Fruit fly (Drosophila melanogaster): ENCODE results near the gene gdl-ORF39.
A peak's percentile ranks its signal among the peaks of the same experiment; 100 is the strongest.

The gdl-ORF39 gene

dm6 chr3L:15533402-15534129 lies 24.3 kb downstream of the gdl-ORF39 start:
- peak; percentile 8 for TF ChIP-seq org-1 (GFP tag; optimal IDR thresholded peaks at IDR 0.05)
- TF ChIP-seq CG4360 (GFP tag; IDR thresholded peaks at IDR 0.05) = 0 out of 2 replicates have a peak, but pooled peaks have one; percentile 26
- peak; percentile 3 for TF ChIP-seq corto (GFP tag; optimal IDR thresholded peaks at IDR 0.05)
- TF ChIP-seq ems (GFP tag; optimal IDR thresholded peaks at IDR 0.05) = peak; percentile 26
- TF ChIP-seq CG4424 (GFP tag; optimal IDR thresholded peaks at IDR 0.05) = peak; percentile 15
- TF ChIP-seq Antp (GFP tag; optimal IDR thresholded peaks at IDR 0.05) = peak; percentile 38
- no peak for TF ChIP-seq Aef1 (GFP tag; IDR thresholded peaks at IDR 0.05)
- peak; percentile 26 for TF ChIP-seq CG3281 (GFP tag; optimal IDR thresholded peaks at IDR 0.05)
- TF ChIP-seq Myb (GFP tag; optimal IDR thresholded peaks at IDR 0.05) = no peak
- peak; percentile 9 for TF ChIP-seq disco-r (GFP tag; optimal IDR thresholded peaks at IDR 0.05)
- no peak for TF ChIP-seq Adf1 (GFP tag; IDR thresholded peaks at IDR 0.05)
- TF ChIP-seq nmo (GFP tag; optimal IDR thresholded peaks at IDR 0.05) = peak; percentile 32
- peak; percentile 84 for TF ChIP-seq sens (GFP tag)
- no peak for TF ChIP-seq CG3065 (GFP tag; optimal IDR thresholded peaks at IDR 0.05)
- no peak for TF ChIP-seq Deaf1 (tag; optimal IDR thresholded peaks at IDR 0.05)
- no peak for TF ChIP-seq CG18011 (GFP tag; optimal IDR thresholded peaks at IDR 0.05)
- TF ChIP-seq Chrac-16 (GFP tag; optimal IDR thresholded peaks at IDR 0.05) = peak; percentile 30
- TF ChIP-seq CG13424 (tag; optimal IDR thresholded peaks at IDR 0.05) = peak; percentile 49
- TF ChIP-seq Dip3 (GFP tag; optimal IDR thresholded peaks at IDR 0.05) = peak; percentile 32
- no peak for TF ChIP-seq Dad (GFP tag; optimal IDR thresholded peaks at IDR 0.05)
- peak; percentile 1 for TF ChIP-seq Max (GFP tag; optimal IDR thresholded peaks at IDR 0.05)
- TF ChIP-seq pzg (GFP tag; optimal IDR thresholded peaks at IDR 0.05) = no peak
- TF ChIP-seq CG16863 (GFP tag; optimal IDR thresholded peaks at IDR 0.05) = peak; percentile 27
- TF ChIP-seq CG17328 (GFP tag; IDR thresholded peaks at IDR 0.05) = peak; percentile 20; the same call in 1 of the 2 replicates
- peak; percentile 34 for TF ChIP-seq CG33557 (GFP tag; optimal IDR thresholded peaks at IDR 0.05)
- no peak for TF ChIP-seq sim (GFP tag; IDR thresholded peaks at IDR 0.05)
- TF ChIP-seq eyg (GFP tag; optimal IDR thresholded peaks at IDR 0.05) = no peak
- TF ChIP-seq CG10147 (GFP tag; optimal IDR thresholded peaks at IDR 0.05) = no peak
- TF ChIP-seq CHES-1-like (GFP tag; optimal IDR thresholded peaks at IDR 0.05) = no peak
- peak; percentile 53 for TF ChIP-seq dysf (GFP tag; IDR thresholded peaks at IDR 0.05)
- TF ChIP-seq CG17385 (GFP tag; optimal IDR thresholded peaks at IDR 0.05) = peak; percentile 17
- TF ChIP-seq Ada2b (GFP tag; IDR thresholded peaks at IDR 0.05) = peak; percentile 33; the same call in 1 of the 2 replicates
- peak; percentile 30 for TF ChIP-seq Asciz (GFP tag; optimal IDR thresholded peaks at IDR 0.05)
- no peak for TF ChIP-seq Dek (tag; optimal IDR thresholded peaks at IDR 0.05)
- no peak for TF ChIP-seq CG12744 (GFP tag; optimal IDR thresholded peaks at IDR 0.05)
- no peak for TF ChIP-seq CG31365 (tag; optimal IDR thresholded peaks at IDR 0.05)
- TF ChIP-seq p53 (GFP tag; optimal IDR thresholded peaks at IDR 0.05) = no peak
- peak; percentile 24; the same call in 1 of the 2 replicates for TF ChIP-seq al (GFP tag; IDR thresholded peaks at IDR 0.05)
- TF ChIP-seq Ets97D (GFP tag; optimal IDR thresholded peaks at IDR 0.05) = no peak
- no peak for TF ChIP-seq D (optimal IDR thresholded peaks at IDR 0.05)
- TF ChIP-seq D (GFP tag; optimal IDR thresholded peaks at IDR 0.05) = no peak
- peak; percentile 39 for TF ChIP-seq CG10979 (tag; optimal IDR thresholded peaks at IDR 0.05)
- TF ChIP-seq CG9437 (GFP tag; optimal IDR thresholded peaks at IDR 0.05) = no peak
- TF ChIP-seq Xbp1 (GFP tag; optimal IDR thresholded peaks at IDR 0.05) = peak; percentile 42
- no peak for TF ChIP-seq Mad (GFP tag; optimal IDR thresholded peaks at IDR 0.05)
- TF ChIP-seq dmrt11E (tag; optimal IDR thresholded peaks at IDR 0.05) = peak; percentile 19
- no peak for TF ChIP-seq CG11723 (GFP tag; optimal IDR thresholded peaks at IDR 0.05)
- TF ChIP-seq CG1603 (tag; optimal IDR thresholded peaks at IDR 0.05) = peak; percentile 36
- no peak for TF ChIP-seq CG14860 (GFP tag; IDR thresholded peaks at IDR 0.05; ENCODE audit: partially characterized antibody)
- peak; percentile 2 for TF ChIP-seq Sry-δ (GFP tag; optimal IDR thresholded peaks at IDR 0.05)

All from whole organism, embryonic.